Worm (Caenorhabditis elegans) whole organism, L1 larva: ENCODE data around the gene str-43.
"Not testable (repeated sequence)": the region's sequence is repeated elsewhere in the genome, so short reads cannot be mapped to it uniquely, and the experiment has no call there.

Experiments used
- fkh-10 ChIP-seq: sonication (generic microtip); optimal IDR thresholded peaks from 2 replicates; lab custom pipeline; 2017; ENCODE audit warnings: missing biosample characterization, missing genetic modification reagents, missing genetic modification characterization
- fos-1 ChIP-seq: fragments of 150-350 bp; optimal IDR thresholded peaks from 2 replicates; lab custom pipeline; 2014; ENCODE audit warnings: missing biosample characterization, missing genetic modification characterization
- jun-1 ChIP-seq: fragments of 150-350 bp; optimal IDR thresholded peaks from 2 replicates; lab custom pipeline; 2014; ENCODE audit warnings: missing biosample characterization, missing genetic modification reagents, missing genetic modification characterization
- lir-3 ChIP-seq: sonication (generic microtip); optimal IDR thresholded peaks from 2 replicates; lab custom pipeline; 2016; ENCODE audit warnings: mild to moderate bottlenecking, missing genetic modification characterization, moderate library complexity, missing compliant biosample characterization; ENCODE audit not compliant: poor library complexity
- nhr-11 ChIP-seq: fragments of 150-350 bp; optimal IDR thresholded peaks from 2 replicates; lab custom pipeline; 2014; ENCODE audit warnings: missing biosample characterization, missing genetic modification characterization
- pag-3 ChIP-seq: sonication (generic microtip); optimal IDR thresholded peaks from 2 replicates; lab custom pipeline; 2017; ENCODE audit warnings: missing genetic modification characterization, mild to moderate bottlenecking, missing compliant biosample characterization, antibody characterized with exemption, borderline replicate concordance; ENCODE audit not compliant: insufficient read depth
- snpc-4 ChIP-seq: fragments of 150-350 bp; optimal IDR thresholded peaks from 2 replicates; lab custom pipeline; 2014; ENCODE audit warnings: missing biosample characterization, missing genetic modification characterization
- sup-37 ChIP-seq: fragments of 200-800 bp; sonication (Bioruptor generic); optimal IDR thresholded peaks from 2 replicates; lab custom pipeline; 2018; ENCODE audit warnings: mild to moderate bottlenecking, missing genetic modification characterization, missing compliant biosample characterization
- unc-62 ChIP-seq: fragments of 150-350 bp; optimal IDR thresholded peaks from 2 replicates; lab custom pipeline; 2014; ENCODE audit warnings: missing biosample characterization, missing genetic modification reagents, missing genetic modification characterization
- unc-86 ChIP-seq: sonication (generic microtip); optimal IDR thresholded peaks from 2 replicates; lab custom pipeline; 2016; ENCODE audit warnings: missing genetic modification characterization, missing compliant biosample characterization
- ztf-4 ChIP-seq: fragments of 150-350 bp; optimal IDR thresholded peaks from 2 replicates; lab custom pipeline; 2014; ENCODE audit warnings: missing biosample characterization, missing genetic modification characterization

ce11 chrV:15744366-15744765, 7.6 kb downstream of the str-43 start, which contains the start of gene str-19:
- not testable (repeated sequence) for TF ChIP-seq unc-62 (GFP tag; lab: Kevin White, UChicago); pag-3 (tag; lab: Kevin White, UChicago); lir-3 (tag; lab: Kevin White, UChicago); nhr-11 (tag; lab: Kevin White, UChicago); snpc-4 (tag; lab: Kevin White, UChicago); fos-1 (tag; lab: Kevin White, UChicago); unc-86; jun-1 (tag; lab: Kevin White, UChicago); ztf-4; fkh-10; sup-37 (GFP tag; lab: Kevin White, UChicago)
